Fruit fly (Drosophila melanogaster) whole organism, embryonic: ENCODE data around the gene Fam92.

ENCODE experiments used
- Bgb ChIP-seq: fragments of 200-800 bp; sonication (Bioruptor generic); IDR thresholded peaks from 2 replicates; pipeline ENCODE4 v1.3.6; 2022; ENCODE audit warnings: missing biosample characterization, missing genetic modification characterization; ENCODE audit not compliant: partially characterized antibody
- Blimp-1 ChIP-seq: fragments of 200-800 bp; sonication (Bioruptor generic); optimal IDR thresholded peaks from 3 replicates; lab custom pipeline; 2018; ENCODE audit warnings: missing biosample characterization, missing genetic modification characterization, mild to moderate bottlenecking, moderate library complexity, missing genetic modification reagents
- CG10654 ChIP-seq: fragments of 200-800 bp; sonication (Bioruptor generic); optimal IDR thresholded peaks from 2 replicates; lab custom pipeline; 2016; ENCODE audit warnings: missing biosample characterization, missing genetic modification characterization
- CG11560 ChIP-seq: fragments of 200-800 bp; sonication (Bioruptor generic); IDR thresholded peaks from 3 replicates; pipeline ENCODE4 v1.3.6; 2022; ENCODE audit warnings: missing biosample characterization, missing genetic modification characterization
- CG14860 ChIP-seq: fragments of 200-800 bp; sonication (Bioruptor generic); IDR thresholded peaks from 3 replicates; pipeline ENCODE4 v1.3.6; 2022; ENCODE audit warnings: missing biosample characterization, missing genetic modification characterization; ENCODE audit not compliant: partially characterized antibody
- CG16813 ChIP-seq: fragments of 200-800 bp; sonication (Bioruptor generic); IDR thresholded peaks from 3 replicates; pipeline ENCODE4 v1.3.6; 2022; ENCODE audit warnings: missing biosample characterization, missing genetic modification characterization; ENCODE audit not compliant: partially characterized antibody
- CG1832 ChIP-seq: fragments of 200-800 bp; sonication (Bioruptor generic); optimal IDR thresholded peaks from 2 replicates; lab custom pipeline; 2017; ENCODE audit warnings: missing biosample characterization, mild to moderate bottlenecking, missing genetic modification characterization, inconsistent platforms
- CG2202 ChIP-seq: fragments of 200-800 bp; sonication (Bioruptor generic); optimal IDR thresholded peaks from 2 replicates; lab custom pipeline; 2018; ENCODE audit warnings: missing biosample characterization, mild to moderate bottlenecking, missing genetic modification characterization
- CG31388 ChIP-seq: fragments of 200-800 bp; sonication (Bioruptor generic); optimal IDR thresholded peaks from 2 replicates; lab custom pipeline; 2016; ENCODE audit warnings: missing biosample characterization, missing genetic modification characterization
- CG43689 ChIP-seq: fragments of 200-800 bp; sonication (Bioruptor generic); IDR thresholded peaks from 2 replicates; pipeline ENCODE4 v1.3.6; 2022; ENCODE audit warnings: missing biosample characterization, missing genetic modification characterization
- CG4404 ChIP-seq: fragments of 200-800 bp; sonication (Bioruptor generic); IDR thresholded peaks from 2 replicates; pipeline ENCODE4 v1.3.6; 2022; ENCODE audit warnings: missing biosample characterization, missing genetic modification characterization
- CG5245 ChIP-seq: fragments of 200-800 bp; sonication (Bioruptor generic); optimal IDR thresholded peaks from 3 replicates; lab custom pipeline; 2016; ENCODE audit warnings: missing biosample characterization, missing genetic modification characterization
- CG6765 ChIP-seq: fragments of 200-800 bp; sonication (Bioruptor generic); optimal IDR thresholded peaks from 3 replicates; lab custom pipeline; 2017; ENCODE audit warnings: missing biosample characterization, mild to moderate bottlenecking, missing genetic modification characterization
- CG6791 ChIP-seq: fragments of 200-800 bp; sonication (Bioruptor generic); IDR thresholded peaks from 3 replicates; pipeline ENCODE4 v1.3.6; 2022; ENCODE audit warnings: missing biosample characterization, missing genetic modification characterization; ENCODE audit not compliant: partially characterized antibody
- CG6813 ChIP-seq: fragments of 200-800 bp; sonication (Bioruptor generic); optimal IDR thresholded peaks from 2 replicates; lab custom pipeline; 2017; ENCODE audit warnings: missing biosample characterization, missing genetic modification characterization, mild to moderate bottlenecking, moderate library complexity, missing genetic modification reagents
- CG9215 ChIP-seq: fragments of 200-800 bp; sonication (Bioruptor generic); IDR thresholded peaks from 2 replicates; pipeline ENCODE4 v1.3.6; 2022; ENCODE audit warnings: missing biosample characterization, missing genetic modification characterization
- Dad ChIP-seq: fragments of 200-800 bp; sonication (Bioruptor generic); optimal IDR thresholded peaks from 3 replicates; lab custom pipeline; 2016; ENCODE audit warnings: missing biosample characterization, missing genetic modification characterization
- Dbx ChIP-seq: fragments of 200-800 bp; sonication (Bioruptor generic); IDR thresholded peaks from 3 replicates; pipeline ENCODE4 v1.3.6; 2022; ENCODE audit warnings: missing biosample characterization, missing genetic modification characterization
- HmgD ChIP-seq: fragments of 200-800 bp; sonication (Bioruptor generic); optimal IDR thresholded peaks from 3 replicates; lab custom pipeline; 2016; ENCODE audit warnings: missing biosample characterization, missing genetic modification characterization
- Hr39 ChIP-seq: fragments of >200 bp; optimal IDR thresholded peaks from 2 replicates; lab custom pipeline; 2017
- Hr78 ChIP-seq, 2 experiments: fragments of 200-800 bp in 1 of 2; fragments of >200 bp in 1 of 2; sonication (Bioruptor generic) in 1 of 2; optimal IDR thresholded peaks; 2 replicates each; lab custom pipeline; 2017 to 2019; ENCODE audit warnings: missing biosample characterization in 2 of 2, missing genetic modification characterization in 2 of 2, mild to moderate bottlenecking in 1 of 2, moderate library complexity in 1 of 2
- Hsf ChIP-seq: fragments of 200-800 bp; sonication (Bioruptor generic); optimal IDR thresholded peaks from 3 replicates; lab custom pipeline; 2016; ENCODE audit warnings: missing biosample characterization, missing genetic modification characterization
- Mad ChIP-seq: fragments of 200-800 bp; sonication (Bioruptor generic); optimal IDR thresholded peaks from 2 replicates; lab custom pipeline; 2016; ENCODE audit warnings: missing biosample characterization, missing genetic modification characterization
- Poxn ChIP-seq: fragments of 200-800 bp; sonication (Bioruptor generic); IDR thresholded peaks from 2 replicates; pipeline ENCODE4 v1.3.6; 2022; ENCODE audit warnings: missing biosample characterization, missing genetic modification characterization
- Rx ChIP-seq: fragments of 200-800 bp; sonication (Bioruptor generic); IDR thresholded peaks from 2 replicates; pipeline ENCODE4 v1.3.6; 2022; ENCODE audit warnings: missing biosample characterization, missing genetic modification characterization
- Trl ChIP-seq, 3 experiments: fragments of >200 bp in 2 of 3; fragments of 200-800 bp in 1 of 3; sonication (Bioruptor generic) in 1 of 3; optimal IDR thresholded peaks; 2 replicates in 1 of 3; 3 replicates in 2 of 3; lab custom pipeline; 2016 to 2017; ENCODE audit warnings: missing biosample characterization in 1 of 3, missing genetic modification characterization in 1 of 3
- Vsx1 ChIP-seq: fragments of 200-800 bp; sonication (Bioruptor generic); optimal IDR thresholded peaks from 2 replicates; lab custom pipeline; 2017; ENCODE audit warnings: missing biosample characterization, mild to moderate bottlenecking, missing genetic modification characterization, missing genetic modification reagents
- amos ChIP-seq: fragments of 200-800 bp; sonication (Bioruptor generic); IDR thresholded peaks from 2 replicates; pipeline ENCODE4 v1.3.6; 2022; ENCODE audit warnings: missing biosample characterization, missing genetic modification characterization; ENCODE audit not compliant: partially characterized antibody
- bsh ChIP-seq, 2 experiments: fragments of 200-800 bp; sonication (Bioruptor generic); optimal IDR thresholded peaks; 2 replicates each; lab custom pipeline; 2017 to 2018; ENCODE audit warnings: mild to moderate bottlenecking in 2 of 2, missing biosample characterization in 2 of 2, missing genetic modification characterization in 2 of 2, moderate library complexity in 1 of 2
- cad ChIP-seq: fragments of >200 bp; optimal IDR thresholded peaks from 2 replicates; lab custom pipeline; 2017; ENCODE audit warnings: missing biosample characterization, missing genetic modification characterization
- disco-r ChIP-seq: fragments of 200-800 bp; sonication (Bioruptor generic); optimal IDR thresholded peaks from 2 replicates; lab custom pipeline; 2016; ENCODE audit warnings: missing biosample characterization, missing genetic modification characterization
- ems ChIP-seq: fragments of 200-800 bp; sonication (Bioruptor generic); optimal IDR thresholded peaks from 3 replicates; lab custom pipeline; 2016; ENCODE audit warnings: missing biosample characterization, missing genetic modification characterization
- exex ChIP-seq: fragments of 200-800 bp; sonication (Bioruptor generic); optimal IDR thresholded peaks from 4 replicates; lab custom pipeline; 2018; ENCODE audit warnings: missing biosample characterization, mild to moderate bottlenecking, missing genetic modification characterization, moderate library complexity
- fd102C ChIP-seq: fragments of 200-800 bp; sonication (Bioruptor generic); optimal IDR thresholded peaks from 2 replicates; lab custom pipeline; 2018; ENCODE audit warnings: missing biosample characterization, mild to moderate bottlenecking, missing genetic modification characterization, moderate library complexity
- fd3F ChIP-seq: fragments of 200-800 bp; sonication (Bioruptor generic); optimal IDR thresholded peaks from 2 replicates; lab custom pipeline; 2018; ENCODE audit warnings: missing biosample characterization, mild to moderate bottlenecking, missing genetic modification characterization, moderate library complexity
- hkb ChIP-seq, 2 experiments: fragments of 200-800 bp in 1 of 2; fragments of >200 bp in 1 of 2; sonication (Bioruptor generic) in 1 of 2; IDR thresholded peaks in 1 of 2; optimal IDR thresholded peaks in 1 of 2; 2 replicates each; pipeline versions ENCODE4 v1.3.6 to Lab custom; 2017 to 2022; ENCODE audit warnings: missing biosample characterization in 1 of 2, missing genetic modification characterization in 1 of 2
- inv ChIP-seq: fragments of 200-800 bp; sonication (Bioruptor generic); IDR thresholded peaks from 2 replicates; pipeline ENCODE4 v1.3.6; 2022; ENCODE audit warnings: missing biosample characterization, missing genetic modification characterization; ENCODE audit not compliant: partially characterized antibody
- ken ChIP-seq: fragments of 200-800 bp; sonication (Bioruptor generic); IDR thresholded peaks from 3 replicates; pipeline ENCODE4 v1.3.6; 2022; ENCODE audit warnings: missing biosample characterization, missing genetic modification characterization
- luna ChIP-seq: fragments of 200-800 bp; sonication (Bioruptor generic); optimal IDR thresholded peaks from 2 replicates; lab custom pipeline; 2016; ENCODE audit warnings: missing biosample characterization, missing genetic modification characterization
- otp ChIP-seq: fragments of 200-800 bp; sonication (Bioruptor generic); IDR thresholded peaks from 3 replicates; pipeline ENCODE4, ENCODE4 v1.3.6; 2022; ENCODE audit warnings: missing biosample characterization, missing genetic modification characterization
- pros ChIP-seq: fragments of 200-800 bp; sonication (Bioruptor generic); optimal IDR thresholded peaks from 3 replicates; lab custom pipeline; 2019; ENCODE audit warnings: missing biosample characterization, mild to moderate bottlenecking, missing genetic modification characterization, moderate library complexity
- sim ChIP-seq: fragments of 200-800 bp; sonication (Bioruptor generic); IDR thresholded peaks from 2 replicates; pipeline ENCODE4 v1.3.6; 2022; ENCODE audit warnings: missing biosample characterization, missing genetic modification characterization
- sqz ChIP-seq: fragments of 200-800 bp; sonication (Bioruptor generic); optimal IDR thresholded peaks from 3 replicates; lab custom pipeline; 2018; ENCODE audit warnings: missing biosample characterization, mild to moderate bottlenecking, missing genetic modification characterization
- unc-4 ChIP-seq: fragments of 200-800 bp; sonication (Bioruptor generic); IDR thresholded peaks from 2 replicates; pipeline ENCODE4 v1.3.6; 2022; ENCODE audit warnings: missing biosample characterization, missing genetic modification characterization; ENCODE audit not compliant: partially characterized antibody
- wek ChIP-seq: fragments of 200-800 bp; sonication (Bioruptor generic); optimal IDR thresholded peaks from 3 replicates; lab custom pipeline; 2018; ENCODE audit warnings: missing biosample characterization, mild to moderate bottlenecking, missing genetic modification characterization, moderate library complexity
- zfh2 ChIP-seq: fragments of 200-800 bp; sonication (Bioruptor generic); optimal IDR thresholded peaks from 2 replicates; lab custom pipeline; 2016; ENCODE audit warnings: missing biosample characterization, missing genetic modification characterization

Fam92 gene

dm6 chr2L:12460767-12461739 is 36.3 kb downstream of the Fam92 start (continued):
- TF ChIP-seq CG5245 (GFP tag; lab: Kevin White, UChicago) (no peak), CG11560 (tag; lab: Robert Waterston, UW) (no peak), Hr39 (lab: Kevin White, UChicago) (no peak), bsh (GFP tag; optimal IDR thresholded peaks at IDR 0.05; lab: Kevin White, UChicago) (peak; percentile 25 to 42), sqz (peak; percentile 92), Bgb (GFP tag; lab: Robert Waterston, UW) (peak; percentile 48; the same call in 1 of the 2 replicates), Rx (GFP tag; lab: Robert Waterston, UW) (no peak), CG16813 (GFP tag; lab: Robert Waterston, UW) (no peak; the same call in 2 of the 3 replicates), CG1832 (GFP tag; lab: Kevin White, UChicago) (no peak), pros (GFP tag; lab: Kevin White, UChicago) (peak; percentile 74), CG2202 (tag; lab: Kevin White, UChicago) (peak; percentile 22), ems (GFP tag; lab: Kevin White, UChicago) (no peak), sim (GFP tag; lab: Robert Waterston, UW) (no peak), Poxn (GFP tag; lab: Robert Waterston, UW) (no peak), Hsf (no peak), CG43689 (GFP tag; lab: Robert Waterston, UW) (no peak), otp (GFP tag; lab: Robert Waterston, UW) (peak; percentile 69; the same call in 1 of the 3 replicates), Dad (GFP tag; lab: Kevin White, UChicago) (no peak), ken (no peak), Mad (GFP tag; lab: Kevin White, UChicago) (peak; percentile 20), exex (tag; lab: Kevin White, UChicago) (peak; percentile 51), CG4404 (no peak), Blimp-1 (GFP tag; lab: Kevin White, UChicago) (peak; percentile 25), CG14860 (no peak), CG6813 (GFP tag; lab: Kevin White, UChicago) (peak; percentile 89), unc-4 (GFP tag; lab: Robert Waterston, UW) (peak; percentile 29; the same call in 1 of the 2 replicates), CG31388 (no peak), HmgD (GFP tag; lab: Kevin White, UChicago) (no peak), hkb (optimal IDR thresholded peaks at IDR 0.05; lab: Kevin White, UChicago) (no peak), hkb (GFP tag; IDR thresholded peaks at IDR 0.05; lab: Robert Waterston, UW) (peak; percentile 73), luna (GFP tag; lab: Kevin White, UChicago) (no peak), wek (GFP tag; lab: Kevin White, UChicago) (peak; percentile 86), cad (GFP tag; lab: Kevin White, UChicago) (no peak), fd102C (GFP tag; lab: Kevin White, UChicago) (peak; percentile 72), CG6765 (GFP tag; lab: Kevin White, UChicago) (peak; percentile 87), Dbx (GFP tag; lab: Robert Waterston, UW) (peak; percentile 72; the same call in 1 of the 3 replicates), Trl (optimal IDR thresholded peaks at IDR 0.05; lab: Kevin White, UChicago) (peak; percentile 99), Trl (GFP tag; optimal IDR thresholded peaks at IDR 0.05; lab: Kevin White, UChicago) (peak; percentile 70), CG6791 (GFP tag; lab: Robert Waterston, UW) (no peak), inv (peak; percentile 33; the same call in 1 of the 2 replicates), fd3F (GFP tag; lab: Kevin White, UChicago) (peak; percentile 43), CG10654 (peak; percentile 2), Hr78 (GFP tag; optimal IDR thresholded peaks at IDR 0.05; lab: Kevin White, UChicago) (no peak), disco-r (GFP tag; lab: Kevin White, UChicago) (peak; percentile 44), Vsx1 (peak; percentile 69), CG9215 (GFP tag; lab: Robert Waterston, UW) (no peak), amos (GFP tag; lab: Robert Waterston, UW) (no peak; the same call in 1 of the 2 replicates), zfh2 (no peak)
